Fruit fly (Drosophila melanogaster): ENCODE data around the gene CG10026.

CG10026 gene

dm6 chr2L:19416602-19417497 lies 37.2 kb upstream of the CG10026 start, which contains the start of gene Lectin-galC1 (continued):
- no peak for TF ChIP-seq tna (GFP tag; IDR thresholded peaks at IDR 0.05; ENCODE audit: partially characterized antibody)
- TF ChIP-seq Doc2 (GFP tag; IDR thresholded peaks at IDR 0.05) = no peak
- peak; percentile 79 for TF ChIP-seq CG10565 (GFP tag; optimal IDR thresholded peaks at IDR 0.05)
- peak; percentile 69 for TF ChIP-seq Nf-YB (GFP tag; optimal IDR thresholded peaks at IDR 0.05)
- no peak for TF ChIP-seq jigr1 (GFP tag; IDR thresholded peaks at IDR 0.05)
- peak; percentile 78 for TF ChIP-seq ap (GFP tag; IDR thresholded peaks at IDR 0.05)
- TF ChIP-seq Asciz (GFP tag; optimal IDR thresholded peaks at IDR 0.05) = peak; percentile 92
- peak; percentile 73 for TF ChIP-seq CG12769 (tag; optimal IDR thresholded peaks at IDR 0.05)
- TF ChIP-seq grau (tag; optimal IDR thresholded peaks at IDR 0.05) = peak; percentile 85
- TF ChIP-seq CG6175 (GFP tag; IDR thresholded peaks at IDR 0.05) = no peak
- TF ChIP-seq danr (GFP tag; IDR thresholded peaks at IDR 0.05) = peak; percentile 60
- TF ChIP-seq CG12659 (GFP tag; optimal IDR thresholded peaks at IDR 0.05) = peak; percentile 77
- peak; percentile 61 for TF ChIP-seq E2f2 (GFP tag; IDR thresholded peaks at IDR 0.05)
- TF ChIP-seq GATAe (GFP tag; conservative IDR thresholded peaks at IDR 0.05) = no peak
- TF ChIP-seq gce (GFP tag; IDR thresholded peaks at IDR 0.05) = peak; percentile 72; the same call in 2 of the 3 replicates
- TF ChIP-seq MBD-R2 (GFP tag; IDR thresholded peaks at IDR 0.05) = peak; percentile 42; the same call in 1 of the 2 replicates
- TF ChIP-seq CG9727 (GFP tag; optimal IDR thresholded peaks at IDR 0.05) = peak; percentile 87
- peak; percentile 70 for TF ChIP-seq da (GFP tag; optimal IDR thresholded peaks at IDR 0.05)
- TF ChIP-seq ERR (GFP tag; optimal IDR thresholded peaks at IDR 0.05) = peak; percentile 61
- TF ChIP-seq CG17385 (GFP tag; optimal IDR thresholded peaks at IDR 0.05) = peak; percentile 81
- TF ChIP-seq dpn (GFP tag; optimal IDR thresholded peaks at IDR 0.05) = peak; percentile 82 to 92
- peak; percentile 0 for TF ChIP-seq CG3995 (GFP tag; optimal IDR thresholded peaks at IDR 0.05)
- peak; percentile 70 for TF ChIP-seq YL-1 (GFP tag; optimal IDR thresholded peaks at IDR 0.05)
- peak; percentile 87 for TF ChIP-seq H2.0 (GFP tag; IDR thresholded peaks at IDR 0.05)
- TF ChIP-seq eyg (GFP tag; optimal IDR thresholded peaks at IDR 0.05) = peak; percentile 73
- peak; percentile 95 for TF ChIP-seq ci (GFP tag; IDR thresholded peaks at IDR 0.05)
- TF ChIP-seq hb (GFP tag; IDR thresholded peaks at IDR 0.05; ENCODE audit: partially characterized antibody) = no peak
- TF ChIP-seq CG8478 (optimal IDR thresholded peaks at IDR 0.05) = no peak
- TF ChIP-seq CG7928 (GFP tag; optimal IDR thresholded peaks at IDR 0.05) = peak; percentile 30

dm6 chr2L:19418017-19418416 lies 36.0 kb upstream of the CG10026 start, which contains the start of gene lectin-37Da:
lectin-37Da (plus strand) TSS chr2L:19418317.
- TF ChIP-seq Aef1 (GFP tag; IDR thresholded peaks at IDR 0.05) (no peak), CG2712 (tag; optimal IDR thresholded peaks at IDR 0.05) (no peak), Nf-YB (GFP tag; optimal IDR thresholded peaks at IDR 0.05) (no peak), sr (GFP tag; IDR thresholded peaks at IDR 0.05) (no peak), CG15073 (GFP tag; optimal IDR thresholded peaks at IDR 0.05) (no peak), CG3995 (GFP tag; optimal IDR thresholded peaks at IDR 0.05) (no peak), klu (GFP tag; IDR thresholded peaks at IDR 0.05) (no peak), CG4282 (GFP tag; optimal IDR thresholded peaks at IDR 0.05) (no peak), nau (GFP tag; optimal IDR thresholded peaks at IDR 0.05) (no peak), lbe (GFP tag; optimal IDR thresholded peaks at IDR 0.05) (no peak), Mrtf (GFP tag; IDR thresholded peaks at IDR 0.05) (no peak), row (GFP tag; IDR thresholded peaks at IDR 0.05) (no peak), CG1647 (GFP tag; optimal IDR thresholded peaks at IDR 0.05) (no peak), CG1024 (GFP tag; IDR thresholded peaks at IDR 0.05) (no peak), al (GFP tag; IDR thresholded peaks at IDR 0.05) (no peak), CG10147 (GFP tag; optimal IDR thresholded peaks at IDR 0.05) (no peak), CG10543 (GFP tag; optimal IDR thresholded peaks at IDR 0.05) (no peak), CG6765 (GFP tag; optimal IDR thresholded peaks at IDR 0.05) (no peak)
